Worm (Caenorhabditis elegans): ENCODE measurements around the gene T16A1.5.

Gene T16A1.5

DNA sequence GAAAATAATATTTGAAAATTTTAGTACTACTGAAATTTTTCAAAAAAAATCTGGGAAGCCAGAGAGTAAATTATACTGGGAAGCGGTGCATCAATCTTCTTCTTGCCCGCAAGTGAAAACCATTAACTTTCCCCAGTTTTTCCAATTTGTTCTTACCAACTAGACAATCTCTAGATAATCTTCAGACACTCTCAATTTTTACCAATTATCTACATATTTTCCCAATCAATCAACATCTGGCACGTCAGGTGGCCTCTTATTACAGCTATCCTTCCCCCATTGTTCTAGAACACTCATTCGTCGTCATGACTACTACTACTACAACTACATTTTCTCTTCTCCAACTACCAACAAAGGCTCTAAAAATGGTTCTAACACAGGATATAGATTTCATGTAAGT lies 19.1 kb downstream of the T16A1.5 start, which contains the start of gene fbxb-6 (continued):
- TF ChIP-seq ceh-91 (GFP tag; IDR thresholded peaks at IDR 0.05) (no peak), aptf-2 (GFP tag; conservative IDR thresholded peaks at IDR 0.05) (no peak), madf-6 (GFP tag; IDR thresholded peaks at IDR 0.05) (no peak)

DNA sequence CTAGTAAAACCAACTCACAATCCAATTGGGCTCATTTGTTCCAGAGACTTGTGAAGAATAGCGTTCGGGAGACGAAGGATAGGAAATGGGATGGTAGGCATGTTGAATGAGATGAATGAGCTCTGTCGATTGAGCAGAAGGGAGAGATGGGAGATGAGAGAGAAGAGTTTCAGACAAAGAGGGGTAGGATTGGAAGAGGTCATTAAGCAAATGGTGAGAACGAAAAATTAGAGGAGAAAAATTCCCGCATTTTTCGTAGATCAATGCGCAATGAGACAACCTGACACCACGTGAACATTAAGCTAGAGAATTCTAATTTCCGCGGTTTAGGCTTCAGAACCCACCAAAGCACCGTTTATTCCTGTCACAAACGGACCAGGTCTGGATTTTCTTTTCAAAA lies 19.6 kb downstream of the T16A1.5 start, which contains the start of gene F07E5.13:
F07E5.13 (minus strand) TSS at position 101 of the 400 bp plus-strand sequence.
- no peak for TF ChIP-seq gei-17 (GFP tag; optimal IDR thresholded peaks at IDR 0.05)
- no peak for TF ChIP-seq F57C9.4 (tag; optimal IDR thresholded peaks at IDR 0.05)
- no peak for TF ChIP-seq madf-8 (GFP tag; conservative IDR thresholded peaks at IDR 0.05)
- TF ChIP-seq ZK185.1 (tag; optimal IDR thresholded peaks at IDR 0.05; ENCODE audit: poor library complexity, severe bottlenecking) = no peak
- TF ChIP-seq attf-5 (GFP tag; optimal IDR thresholded peaks at IDR 0.05) = no peak
- TF ChIP-seq ets-4 (GFP tag; optimal IDR thresholded peaks at IDR 0.05) = no peak
- TF ChIP-seq ztf-26 (tag; optimal IDR thresholded peaks at IDR 0.05) = no peak
- no peak for TF ChIP-seq Y67H2A.10 (GFP tag; conservative IDR thresholded peaks at IDR 0.05)
- TF ChIP-seq hlh-26 (GFP tag; conservative IDR thresholded peaks at IDR 0.05) = no peak
- no peak for TF ChIP-seq lin-26 (GFP tag; IDR thresholded peaks at IDR 0.05)
- TF ChIP-seq athp-1 (tag; optimal IDR thresholded peaks at IDR 0.05) = no peak
- TF ChIP-seq let-607 (tag; optimal IDR thresholded peaks at IDR 0.05) = no peak
- TF ChIP-seq akir-1 (GFP tag; optimal IDR thresholded peaks at IDR 0.05) = no peak

DNA sequence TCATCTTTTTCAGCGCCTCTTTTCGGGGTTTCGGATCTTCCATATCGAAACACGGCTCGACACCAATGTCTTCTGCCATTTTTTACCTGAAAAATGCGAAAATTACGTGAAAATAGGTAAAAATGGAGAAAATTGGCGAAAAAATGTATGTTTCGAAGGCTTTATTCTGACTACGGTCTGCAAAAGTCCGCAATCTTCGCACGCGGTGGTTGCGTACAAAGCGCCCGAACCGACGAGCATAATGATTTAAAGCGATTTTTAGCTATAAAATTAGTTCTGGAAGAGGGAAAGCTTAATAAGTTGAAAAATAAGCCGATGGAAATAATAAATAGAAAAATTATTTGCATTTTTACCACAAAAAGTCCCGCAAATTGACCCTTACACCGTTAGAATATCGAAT lies 24.6 kb downstream of the T16A1.5 start, which contains the start of gene F07E5.5:
F07E5.5 (minus strand) TSS at position 86 of the 400 bp plus-strand sequence.
- TF ChIP-seq athp-1 (tag; optimal IDR thresholded peaks at IDR 0.05) (peak; percentile 5), lin-54 (GFP tag; optimal IDR thresholded peaks at IDR 0.05) (peak; percentile 18), attf-3 (GFP tag; conservative IDR thresholded peaks at IDR 0.05) (peak; percentile 20; the same call in 1 of the 2 replicates), D2030.7 (GFP tag; IDR thresholded peaks at IDR 0.05) (peak; percentile 37; the same call in 1 of the 2 replicates), unc-62 (GFP tag; optimal IDR thresholded peaks at IDR 0.05) (no peak), mcd-1 (GFP tag; IDR thresholded peaks at IDR 0.05) (peak; percentile 63), mes-4 (tag; optimal IDR thresholded peaks at IDR 0.05) (no peak), attf-5 (GFP tag; optimal IDR thresholded peaks at IDR 0.05) (peak; percentile 1), tbx-9 (tag; optimal IDR thresholded peaks at IDR 0.05; ENCODE audit: borderline replicate concordance) (no peak), him-1 (tag; optimal IDR thresholded peaks at IDR 0.05) (no peak), hmg-1.2 (GFP tag; IDR thresholded peaks at IDR 0.05) (peak; percentile 45; the same call in 1 of the 2 replicates), F52B5.7 (tag; optimal IDR thresholded peaks at IDR 0.05) (no peak), lsl-1 (GFP tag; optimal IDR thresholded peaks at IDR 0.05) (peak; percentile 82), dox-1 (GFP tag; IDR thresholded peaks at IDR 0.05) (peak; percentile 49; the same call in 1 of the 2 replicates), ccch-3 (GFP tag; optimal IDR thresholded peaks at IDR 0.05) (no peak), tbp1 (GFP tag; optimal IDR thresholded peaks at IDR 0.05) (peak; percentile 12), efl-1 (GFP tag; optimal IDR thresholded peaks at IDR 0.05) (peak; percentile 16), nhr-90 (tag; optimal IDR thresholded peaks at IDR 0.05) (no peak)

DNA sequence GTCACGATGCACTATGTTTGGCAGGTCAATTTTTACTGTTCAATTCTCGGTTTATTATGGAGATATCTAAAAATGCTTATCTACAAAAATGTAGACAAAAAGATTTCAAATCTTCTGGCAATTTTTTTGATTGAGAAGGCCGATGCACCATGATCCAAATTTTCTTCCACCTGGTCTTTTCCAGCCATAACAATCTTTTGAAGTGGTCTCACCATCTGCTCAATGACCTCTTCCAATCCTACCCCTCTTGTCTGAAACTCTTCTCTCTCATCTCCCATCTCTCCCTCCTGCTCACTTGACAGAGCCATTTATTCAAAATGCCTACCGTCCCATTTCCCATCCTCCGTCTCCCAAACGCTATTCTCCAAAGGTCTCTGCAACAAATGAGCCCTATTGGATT lies 32.3 kb downstream of the T16A1.5 start, which contains the start of gene fbxb-35:
fbxb-35 (plus strand) TSS at position 301 of the 400 bp plus-strand sequence.
- TF ChIP-seq sea-2 (GFP tag; IDR thresholded peaks at IDR 0.05) = no peak
- TF ChIP-seq F33H1.4 (GFP tag; IDR thresholded peaks at IDR 0.05) = no peak
- no peak for TF ChIP-seq lag-1 (GFP tag; IDR thresholded peaks at IDR 0.05)
- TF ChIP-seq ztf-3 (GFP tag; optimal IDR thresholded peaks at IDR 0.05) = no peak
- no peak for TF ChIP-seq ztf-25 (GFP tag; IDR thresholded peaks at IDR 0.05)
- no peak for TF ChIP-seq B0035.1 (tag; optimal IDR thresholded peaks at IDR 0.05)
- TF ChIP-seq nfya-2 (GFP tag; IDR thresholded peaks at IDR 0.05) = no peak
- TF ChIP-seq fkh-3 (tag; optimal IDR thresholded peaks at IDR 0.05) = no peak
- TF ChIP-seq ets-4 (GFP tag; optimal IDR thresholded peaks at IDR 0.05) = no peak

Measured in whole organism, young adult.